Fruit fly (Drosophila melanogaster) whole organism, embryonic: Measurements from ENCODE around the gene CG6040.
A peak's percentile ranks its signal among the peaks of the same experiment; 100 is the strongest.

ENCODE experiments used
- Abd-B ChIP-seq: fragments of 200-800 bp; sonication (Bioruptor generic); optimal IDR thresholded peaks from 2 replicates; lab custom pipeline; 2018; ENCODE audit warnings: missing biosample characterization, mild to moderate bottlenecking, missing genetic modification characterization, moderate library complexity
- CG10147 ChIP-seq: fragments of 200-800 bp; sonication (Bioruptor generic); optimal IDR thresholded peaks from 2 replicates; lab custom pipeline; 2019; ENCODE audit warnings: missing biosample characterization, mild to moderate bottlenecking, missing genetic modification characterization, moderate library complexity
- CG10274 ChIP-seq: fragments of 200-800 bp; sonication (Bioruptor generic); optimal IDR thresholded peaks from 3 replicates; lab custom pipeline; 2017; ENCODE audit warnings: missing biosample characterization, mild to moderate bottlenecking, missing genetic modification characterization
- CG10543 ChIP-seq: fragments of 200-800 bp; sonication (Bioruptor generic); optimal IDR thresholded peaks from 3 replicates; lab custom pipeline; 2017; ENCODE audit warnings: missing biosample characterization, mild to moderate bottlenecking, missing genetic modification characterization, moderate library complexity
- CG11398 ChIP-seq: fragments of 200-800 bp; sonication (Bioruptor generic); optimal IDR thresholded peaks from 2 replicates; lab custom pipeline; 2016; ENCODE audit warnings: missing biosample characterization, missing genetic modification characterization
- CG11695 ChIP-seq: fragments of 200-800 bp; sonication (Bioruptor generic); IDR thresholded peaks from 3 replicates; pipeline ENCODE4 v1.3.6; 2022; ENCODE audit warnings: missing biosample characterization, missing genetic modification characterization
- CG1233 ChIP-seq: fragments of 200-800 bp; sonication (Bioruptor generic); optimal IDR thresholded peaks from 4 replicates; lab custom pipeline; 2018; ENCODE audit warnings: missing biosample characterization, mild to moderate bottlenecking, missing genetic modification characterization
- CG13775 ChIP-seq: fragments of 200-800 bp; sonication (Bioruptor generic); optimal IDR thresholded peaks from 3 replicates; lab custom pipeline; 2017; ENCODE audit warnings: missing biosample characterization, mild to moderate bottlenecking, missing genetic modification characterization
- CG17186 ChIP-seq: fragments of 200-800 bp; sonication (Bioruptor generic); optimal IDR thresholded peaks from 3 replicates; lab custom pipeline; 2017; ENCODE audit warnings: missing biosample characterization, missing genetic modification reagents, missing genetic modification characterization
- CG18764 ChIP-seq: fragments of 200-800 bp; sonication (Bioruptor generic); optimal IDR thresholded peaks from 3 replicates; lab custom pipeline; 2016; ENCODE audit warnings: missing biosample characterization, missing genetic modification characterization
- CG2678 ChIP-seq: fragments of 200-800 bp; sonication (Bioruptor generic); optimal IDR thresholded peaks from 3 replicates; lab custom pipeline; 2019; ENCODE audit warnings: missing biosample characterization, mild to moderate bottlenecking, missing genetic modification characterization, moderate library complexity
- CG2712 ChIP-seq: fragments of 200-800 bp; optimal IDR thresholded peaks from 3 replicates; lab custom pipeline; 2019; ENCODE audit warnings: missing biosample characterization, mild to moderate bottlenecking, missing genetic modification characterization, moderate library complexity
- CG30403 ChIP-seq: fragments of 200-800 bp; sonication (Bioruptor generic); optimal IDR thresholded peaks from 3 replicates; lab custom pipeline; 2016; ENCODE audit warnings: missing biosample characterization, missing genetic modification characterization
- CG3281 ChIP-seq: fragments of 200-800 bp; sonication (Bioruptor generic); optimal IDR thresholded peaks from 3 replicates; lab custom pipeline; 2017; ENCODE audit warnings: missing biosample characterization, mild to moderate bottlenecking, missing genetic modification characterization
- CG43689 ChIP-seq: fragments of 200-800 bp; sonication (Bioruptor generic); IDR thresholded peaks from 2 replicates; pipeline ENCODE4 v1.3.6; 2022; ENCODE audit warnings: missing biosample characterization, missing genetic modification characterization
- CG4854 ChIP-seq: fragments of 200-800 bp; sonication (Bioruptor generic); optimal IDR thresholded peaks from 2 replicates; lab custom pipeline; 2016; ENCODE audit warnings: missing biosample characterization, missing genetic modification characterization, inconsistent platforms
- CG6175 ChIP-seq: fragments of 200-800 bp; sonication (Bioruptor generic); IDR thresholded peaks from 3 replicates; pipeline ENCODE4 v1.3.6; 2022; ENCODE audit warnings: missing biosample characterization, missing genetic modification characterization
- CG8089 ChIP-seq: fragments of 200-800 bp; sonication (Bioruptor generic); optimal IDR thresholded peaks from 3 replicates; lab custom pipeline; 2016; ENCODE audit warnings: missing biosample characterization, missing genetic modification characterization
- D19A ChIP-seq: fragments of 200-800 bp; optimal IDR thresholded peaks from 3 replicates; lab custom pipeline; 2019; ENCODE audit warnings: missing biosample characterization, mild to moderate bottlenecking, missing genetic modification characterization, moderate library complexity
- GATAe ChIP-seq: fragments of 200-800 bp; sonication (Bioruptor generic); conservative IDR thresholded peaks from 2 replicates; pipeline ENCODE4 v1.3.6; 2022; ENCODE audit warnings: missing biosample characterization, missing genetic modification characterization
- H15 ChIP-seq: fragments of 200-800 bp; sonication (Bioruptor generic); IDR thresholded peaks from 3 replicates; pipeline ENCODE4 v1.3.6; 2022; ENCODE audit warnings: missing biosample characterization, missing genetic modification characterization
- MESR4 ChIP-seq: fragments of 200-800 bp; sonication (Bioruptor generic); optimal IDR thresholded peaks from 2 replicates; lab custom pipeline; 2018; ENCODE audit warnings: missing biosample characterization, mild to moderate bottlenecking, missing genetic modification characterization, moderate library complexity
- Mes4 ChIP-seq: fragments of 200-800 bp; sonication (Bioruptor generic); optimal IDR thresholded peaks from 2 replicates; lab custom pipeline; 2016; ENCODE audit warnings: missing biosample characterization, missing genetic modification characterization
- Nf-YA ChIP-seq: fragments of 200-800 bp; sonication (Bioruptor generic); IDR thresholded peaks from 2 replicates; pipeline ENCODE4 v1.3.6; 2022; ENCODE audit warnings: missing biosample characterization, missing genetic modification characterization
- Ptx1 ChIP-seq: fragments of 200-800 bp; sonication (Bioruptor generic); IDR thresholded peaks from 2 replicates; pipeline ENCODE4 v1.3.6; 2022; ENCODE audit warnings: missing biosample characterization, missing genetic modification characterization
- Rfx ChIP-seq: fragments of 200-800 bp; sonication (Bioruptor generic); IDR thresholded peaks from 2 replicates; pipeline ENCODE4 v1.3.6; 2022; ENCODE audit warnings: missing biosample characterization, missing genetic modification characterization
- Side ChIP-seq: fragments of 200-800 bp; sonication (Bioruptor generic); optimal IDR thresholded peaks from 2 replicates; lab custom pipeline; 2016; ENCODE audit warnings: missing biosample characterization, missing genetic modification characterization
- Xbp1 ChIP-seq: fragments of 200-800 bp; sonication (Bioruptor generic); optimal IDR thresholded peaks from 3 replicates; lab custom pipeline; 2016; ENCODE audit warnings: missing biosample characterization, mild to moderate bottlenecking, missing genetic modification characterization
- ab ChIP-seq: fragments of 200-800 bp; sonication (Bioruptor generic); optimal IDR thresholded peaks from 2 replicates; lab custom pipeline; 2016; ENCODE audit warnings: missing biosample characterization, missing genetic modification characterization
- ara ChIP-seq: fragments of 200-800 bp; sonication (Bioruptor generic); IDR thresholded peaks from 2 replicates; pipeline ENCODE4 v1.3.6; 2022; ENCODE audit warnings: missing biosample characterization, missing genetic modification characterization
- cwo ChIP-seq: fragments of 200-800 bp; sonication (Bioruptor generic); optimal IDR thresholded peaks from 3 replicates; lab custom pipeline; 2017; ENCODE audit warnings: missing biosample characterization, missing genetic modification characterization, mild to moderate bottlenecking, moderate library complexity, missing genetic modification reagents
- dm ChIP-seq: fragments of 200-800 bp; sonication (Bioruptor generic); optimal IDR thresholded peaks from 3 replicates; lab custom pipeline; 2016; ENCODE audit warnings: missing biosample characterization, missing genetic modification characterization
- dmrt99B ChIP-seq: fragments of 200-800 bp; sonication (Bioruptor generic); optimal IDR thresholded peaks from 2 replicates; lab custom pipeline; 2018; ENCODE audit warnings: missing biosample characterization, mild to moderate bottlenecking, missing genetic modification characterization, moderate library complexity
- en ChIP-seq: fragments of 200-800 bp; sonication (Bioruptor generic); optimal IDR thresholded peaks from 2 replicates; lab custom pipeline; 2016; ENCODE audit warnings: missing biosample characterization, missing genetic modification characterization
- fd102C ChIP-seq: fragments of 200-800 bp; sonication (Bioruptor generic); optimal IDR thresholded peaks from 2 replicates; lab custom pipeline; 2018; ENCODE audit warnings: missing biosample characterization, mild to moderate bottlenecking, missing genetic modification characterization, moderate library complexity
- fru ChIP-seq: fragments of >200 bp; optimal IDR thresholded peaks from 2 replicates; lab custom pipeline; 2017
- gfzf ChIP-seq: fragments of 200-800 bp; sonication (Bioruptor generic); optimal IDR thresholded peaks from 2 replicates; lab custom pipeline; 2016; ENCODE audit warnings: missing biosample characterization, mild to moderate bottlenecking, missing genetic modification characterization, moderate library complexity
- hb ChIP-seq: fragments of 200-800 bp; sonication (Bioruptor generic); IDR thresholded peaks from 3 replicates; pipeline ENCODE4 v1.3.6; 2022; ENCODE audit warnings: missing biosample characterization, missing genetic modification characterization; ENCODE audit not compliant: partially characterized antibody
- hbn ChIP-seq: fragments of 200-800 bp; sonication (Bioruptor generic); IDR thresholded peaks from 2 replicates; pipeline ENCODE4 v1.3.6; 2022; ENCODE audit warnings: missing biosample characterization, missing genetic modification characterization; ENCODE audit not compliant: partially characterized antibody
- her ChIP-seq: fragments of 200-800 bp; sonication (Bioruptor generic); optimal IDR thresholded peaks from 2 replicates; lab custom pipeline; 2016; ENCODE audit warnings: missing biosample characterization, missing genetic modification characterization
- jing ChIP-seq: fragments of 200-800 bp; sonication (Bioruptor generic); optimal IDR thresholded peaks from 2 replicates; lab custom pipeline; 2018; ENCODE audit warnings: missing biosample characterization, mild to moderate bottlenecking, missing genetic modification characterization
- nmo ChIP-seq: fragments of 200-800 bp; sonication (Bioruptor generic); optimal IDR thresholded peaks from 2 replicates; lab custom pipeline; 2018; ENCODE audit warnings: missing biosample characterization, mild to moderate bottlenecking, missing genetic modification characterization, moderate library complexity
- pfk ChIP-seq: fragments of 200-800 bp; sonication (Bioruptor generic); optimal IDR thresholded peaks from 2 replicates; lab custom pipeline; 2018; ENCODE audit warnings: missing biosample characterization, mild to moderate bottlenecking, missing genetic modification characterization, moderate library complexity
- pnt ChIP-seq: fragments of 200-800 bp; sonication (Bioruptor generic); optimal IDR thresholded peaks from 3 replicates; lab custom pipeline; 2016; ENCODE audit warnings: missing biosample characterization, missing genetic modification characterization
- repo ChIP-seq: fragments of 200-800 bp; sonication (Bioruptor generic); optimal IDR thresholded peaks from 2 replicates; lab custom pipeline; 2016; ENCODE audit warnings: missing biosample characterization, missing genetic modification characterization
- row ChIP-seq: fragments of 200-800 bp; sonication (Bioruptor generic); IDR thresholded peaks from 3 replicates; pipeline ENCODE4 v1.3.6; 2022; ENCODE audit warnings: missing biosample characterization, missing genetic modification characterization
- slp2 ChIP-seq: fragments of 200-800 bp; sonication (Bioruptor generic); optimal IDR thresholded peaks from 2 replicates; lab custom pipeline; 2016; ENCODE audit warnings: missing biosample characterization, missing genetic modification characterization
- tgo ChIP-seq: fragments of 200-800 bp; sonication (Bioruptor generic); IDR thresholded peaks from 3 replicates; pipeline ENCODE4 v1.3.6; 2022; ENCODE audit warnings: missing biosample characterization, missing genetic modification characterization
- vnd ChIP-seq: fragments of 200-800 bp; sonication (Bioruptor generic); IDR thresholded peaks from 3 replicates; pipeline ENCODE4 v1.3.6; 2022; ENCODE audit warnings: missing biosample characterization, missing genetic modification characterization; ENCODE audit not compliant: partially characterized antibody
- wdn ChIP-seq: fragments of 200-800 bp; sonication (Bioruptor generic); IDR thresholded peaks from 2 replicates; pipeline ENCODE4 v1.3.6; 2022; ENCODE audit warnings: missing biosample characterization, missing genetic modification characterization

The CG6040 gene

DNA sequence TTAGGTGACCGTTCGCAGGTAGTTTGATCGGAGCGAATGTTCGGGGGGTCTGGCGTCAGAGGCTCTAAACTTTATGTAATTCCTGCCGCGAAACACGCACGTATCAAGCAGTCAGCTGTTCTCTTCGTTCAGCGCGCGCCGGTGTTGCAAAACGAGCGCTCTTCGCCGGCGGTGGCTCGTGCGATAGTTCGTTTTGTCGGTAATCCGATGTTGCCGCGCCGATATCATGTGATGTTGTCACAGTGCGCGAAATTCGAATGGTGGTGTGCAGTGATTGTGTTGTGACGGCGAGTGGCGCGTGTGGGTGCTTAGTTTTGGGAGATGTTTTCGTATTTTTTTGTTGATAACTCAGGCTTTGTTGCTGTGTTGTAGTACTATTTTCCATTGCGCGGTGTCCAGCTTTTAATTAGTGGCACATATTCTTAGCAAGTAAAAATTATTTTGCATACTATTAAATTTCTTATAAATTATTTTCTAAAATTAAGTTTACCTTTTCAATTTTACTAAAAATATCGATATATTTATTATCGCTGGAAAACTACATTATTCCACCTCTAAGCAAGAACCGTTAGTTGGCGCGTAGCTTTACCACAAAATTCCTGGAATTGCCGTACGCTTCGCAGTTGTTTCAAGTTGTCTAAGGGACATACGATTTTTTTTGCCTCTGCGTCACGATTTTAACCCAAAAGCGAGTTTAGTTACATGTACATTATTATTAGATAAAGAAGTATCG is 60.1 kb downstream of the CG6040 start, which contains the start of gene nanos (continued):
- no peak for TF ChIP-seq slp2 (GFP tag; lab: Kevin White, UChicago)
- no peak for TF ChIP-seq GATAe (GFP tag; lab: Robert Waterston, UW)
- no peak for TF ChIP-seq CG10274 (GFP tag; lab: Kevin White, UChicago)
- TF ChIP-seq CG10147 (GFP tag; lab: Kevin White, UChicago) = peak; percentile 48
- TF ChIP-seq fd102C = no peak
- no peak for TF ChIP-seq jing (GFP tag; lab: Kevin White, UChicago)
- TF ChIP-seq CG1233 (GFP tag; lab: Kevin White, UChicago) = peak; percentile 11
- peak; percentile 92 for TF ChIP-seq Rfx
- TF ChIP-seq CG17186 = peak; percentile 98
- TF ChIP-seq cwo = peak; percentile 14
- peak; percentile 83 for TF ChIP-seq her (GFP tag; lab: Kevin White, UChicago)
- peak; percentile 44 for TF ChIP-seq pfk (GFP tag; lab: Kevin White, UChicago)
- peak; percentile 33 for TF ChIP-seq CG3281 (GFP tag; lab: Kevin White, UChicago)
- peak; percentile 60 for TF ChIP-seq CG2712 (tag; lab: Kevin White, UChicago)
- TF ChIP-seq vnd (GFP tag; lab: Robert Waterston, UW) = peak; percentile 98
- peak; percentile 41 for TF ChIP-seq gfzf
- TF ChIP-seq dm (GFP tag; lab: Kevin White, UChicago) = peak; percentile 88
- peak; percentile 75; the same call in 2 of the 3 replicates for TF ChIP-seq CG6175 (GFP tag; lab: Robert Waterston, UW)
- peak; percentile 43 for TF ChIP-seq ab (GFP tag; lab: Kevin White, UChicago)
- TF ChIP-seq en (GFP tag; lab: Kevin White, UChicago) = peak; percentile 21
- peak; percentile 41 for TF ChIP-seq pnt
- no peak for TF ChIP-seq CG11695
- peak; percentile 50; the same call in 2 of the 3 replicates for TF ChIP-seq tgo (GFP tag; lab: Robert Waterston, UW)
- TF ChIP-seq CG18764 (GFP tag; lab: Kevin White, UChicago) = peak; percentile 23
- peak; percentile 98 for TF ChIP-seq hb (GFP tag; lab: Robert Waterston, UW)
- no peak for TF ChIP-seq Nf-YA
- peak; percentile 37 for TF ChIP-seq CG2678
- no peak for TF ChIP-seq CG4854 (GFP tag; lab: Kevin White, UChicago)
- TF ChIP-seq Ptx1 = peak; percentile 66
- peak; percentile 71 for TF ChIP-seq Xbp1 (GFP tag; lab: Kevin White, UChicago)
- TF ChIP-seq H15 (GFP tag; lab: Robert Waterston, UW) = no peak; the same call in 2 of the 3 replicates
- TF ChIP-seq Side (GFP tag; lab: Kevin White, UChicago) = peak; percentile 60
- peak; percentile 55 for TF ChIP-seq ara (GFP tag; lab: Robert Waterston, UW)
- peak; percentile 66 for TF ChIP-seq CG11398 (GFP tag; lab: Kevin White, UChicago)
- no peak for TF ChIP-seq dmrt99B (tag; lab: Kevin White, UChicago)
- no peak for TF ChIP-seq D19A
- peak; percentile 78 for TF ChIP-seq MESR4 (GFP tag; lab: Kevin White, UChicago)
- TF ChIP-seq fru (lab: Kevin White, UChicago) = no peak
- no peak for TF ChIP-seq Abd-B (GFP tag; lab: Kevin White, UChicago)
- TF ChIP-seq hbn (GFP tag; lab: Robert Waterston, UW) = peak; percentile 99
- peak; percentile 57 for TF ChIP-seq CG30403 (GFP tag; lab: Kevin White, UChicago)
- peak; percentile 67 for TF ChIP-seq CG10543 (GFP tag; lab: Kevin White, UChicago)
- TF ChIP-seq wdn (GFP tag; lab: Robert Waterston, UW) = 0 out of 2 replicates have a peak, but pooled peaks have one; percentile 27
- no peak for TF ChIP-seq CG8089
- peak; percentile 49 for TF ChIP-seq repo (GFP tag; lab: Kevin White, UChicago)
- no peak for TF ChIP-seq CG43689 (GFP tag; lab: Robert Waterston, UW)
- TF ChIP-seq Mes4 (GFP tag; lab: Kevin White, UChicago) = peak; percentile 52
- peak; percentile 78 for TF ChIP-seq row (GFP tag; lab: Robert Waterston, UW)
- peak; percentile 63 for TF ChIP-seq nmo (GFP tag; lab: Kevin White, UChicago)
- peak; percentile 53 for TF ChIP-seq CG13775
